Worm (Caenorhabditis elegans) whole organism, late embryonic: ENCODE measurements around the gene doxa-1.

Source experiments
- K02D7.2 ChIP-seq: sonication (generic microtip); optimal IDR thresholded peaks from 2 replicates; lab custom pipeline; 2017; ENCODE audit warnings: mild to moderate bottlenecking, missing genetic modification characterization, missing compliant biosample characterization
- T23F11.4 ChIP-seq: fragments of 200-800 bp; sonication (Bioruptor generic); optimal IDR thresholded peaks from 2 replicates; lab custom pipeline; 2018; ENCODE audit warnings: mild to moderate bottlenecking, missing genetic modification characterization, missing compliant biosample characterization
- Y22D7AL.16 ChIP-seq: sonication (generic microtip); optimal IDR thresholded peaks from 2 replicates; lab custom pipeline; 2016; ENCODE audit warnings: missing genetic modification characterization, missing compliant biosample characterization
- ahr-1 ChIP-seq: sonication (generic microtip); optimal IDR thresholded peaks from 2 replicates; lab custom pipeline; 2016; ENCODE audit warnings: missing genetic modification characterization, missing compliant biosample characterization
- ama-1 ChIP-seq: fragments of 150-350 bp; optimal IDR thresholded peaks from 2 replicates; lab custom pipeline; 2014
- ceh-18 ChIP-seq: sonication (generic microtip); optimal IDR thresholded peaks from 2 replicates; lab custom pipeline; 2016; ENCODE audit warnings: missing genetic modification characterization, missing compliant biosample characterization
- ceh-19 ChIP-seq: fragments of 200-800 bp; sonication (Bioruptor generic); optimal IDR thresholded peaks from 2 replicates; lab custom pipeline; 2018; ENCODE audit warnings: mild to moderate bottlenecking, missing genetic modification characterization, missing compliant biosample characterization
- ceh-30 ChIP-seq: fragments of 150-350 bp; optimal IDR thresholded peaks from 2 replicates; lab custom pipeline; 2014; ENCODE audit warnings: missing biosample characterization, missing genetic modification characterization
- ceh-6 ChIP-seq: fragments of 200-800 bp; sonication (Bioruptor generic); optimal IDR thresholded peaks from 2 replicates; lab custom pipeline; 2018; ENCODE audit warnings: mild to moderate bottlenecking, missing genetic modification characterization, missing compliant biosample characterization
- che-1 ChIP-seq: sonication (generic microtip); optimal IDR thresholded peaks from 2 replicates; lab custom pipeline; 2016; ENCODE audit warnings: mild to moderate bottlenecking, missing genetic modification characterization, missing compliant biosample characterization
- dmd-4 ChIP-seq: sonication (generic microtip); optimal IDR thresholded peaks from 2 replicates; lab custom pipeline; 2016; ENCODE audit warnings: borderline replicate concordance, missing genetic modification characterization, missing compliant biosample characterization
- elt-2 ChIP-seq: sonication (generic microtip); optimal IDR thresholded peaks from 2 replicates; lab custom pipeline; 2016; ENCODE audit warnings: missing genetic modification reagents, missing genetic modification characterization, missing compliant biosample characterization
- elt-4 ChIP-seq: sonication (generic microtip); optimal IDR thresholded peaks from 2 replicates; lab custom pipeline; 2016; ENCODE audit warnings: missing genetic modification characterization, missing compliant biosample characterization
- ets-4 ChIP-seq: sonication (generic microtip); optimal IDR thresholded peaks from 2 replicates; lab custom pipeline; 2016; ENCODE audit warnings: missing genetic modification characterization, missing compliant biosample characterization
- fax-1 ChIP-seq: sonication (generic microtip); optimal IDR thresholded peaks from 2 replicates; lab custom pipeline; 2016; ENCODE audit warnings: missing genotype, missing genetic modification characterization, missing compliant biosample characterization
- gmeb-2 ChIP-seq: sonication (generic microtip); optimal IDR thresholded peaks from 2 replicates; lab custom pipeline; 2016; ENCODE audit warnings: missing genetic modification characterization, inconsistent platforms, missing compliant biosample characterization
- hlh-15 ChIP-seq: sonication (generic microtip); optimal IDR thresholded peaks from 2 replicates; lab custom pipeline; 2016; ENCODE audit warnings: missing genetic modification characterization, missing compliant biosample characterization
- hlh-6 ChIP-seq: sonication (generic microtip); optimal IDR thresholded peaks from 2 replicates; lab custom pipeline; 2016; ENCODE audit warnings: missing genotype, missing genetic modification characterization, missing compliant biosample characterization
- hlh-8 ChIP-seq: sonication (generic microtip); optimal IDR thresholded peaks from 2 replicates; lab custom pipeline; 2016; ENCODE audit warnings: missing genotype, missing genetic modification characterization, missing compliant biosample characterization
- lim-6 ChIP-seq: sonication (generic microtip); optimal IDR thresholded peaks from 2 replicates; lab custom pipeline; 2016; ENCODE audit warnings: missing genetic modification characterization, missing compliant biosample characterization
- lin-11 ChIP-seq: fragments of 200-800 bp; sonication (Bioruptor generic); optimal IDR thresholded peaks from 2 replicates; lab custom pipeline; 2018; ENCODE audit warnings: mild to moderate bottlenecking, missing genetic modification characterization, missing compliant biosample characterization
- mec-3 ChIP-seq: sonication (generic microtip); optimal IDR thresholded peaks from 2 replicates; lab custom pipeline; 2016; ENCODE audit warnings: borderline replicate concordance, missing genetic modification characterization, missing compliant biosample characterization
- nhr-232 ChIP-seq: sonication (generic microtip); optimal IDR thresholded peaks from 2 replicates; lab custom pipeline; 2016; ENCODE audit warnings: missing genetic modification characterization, missing compliant biosample characterization
- npax-4 ChIP-seq: sonication (generic microtip); optimal IDR thresholded peaks from 2 replicates; lab custom pipeline; 2016; ENCODE audit warnings: missing genetic modification characterization, missing compliant biosample characterization
- odd-2 ChIP-seq: sonication (generic microtip); optimal IDR thresholded peaks from 2 replicates; lab custom pipeline; 2017; ENCODE audit warnings: antibody characterized with exemption, mild to moderate bottlenecking, missing genetic modification characterization, missing compliant biosample characterization
- pha-4 ChIP-seq: fragments of 150-350 bp; optimal IDR thresholded peaks from 2 replicates; lab custom pipeline; 2018; ENCODE audit warnings: missing biosample characterization, missing genetic modification reagents, missing genetic modification characterization
- pqm-1 ChIP-seq: sonication (generic microtip); optimal IDR thresholded peaks from 2 replicates; lab custom pipeline; 2016; ENCODE audit warnings: missing genetic modification characterization, missing compliant biosample characterization
- pros-1 ChIP-seq: fragments of 150-350 bp; optimal IDR thresholded peaks from 2 replicates; lab custom pipeline; 2014; ENCODE audit warnings: missing biosample characterization, missing genetic modification reagents, missing genetic modification characterization
- ref-2 ChIP-seq: sonication (generic microtip); optimal IDR thresholded peaks from 2 replicates; lab custom pipeline; 2016; ENCODE audit warnings: missing genetic modification characterization, missing compliant biosample characterization
- rnt-1 ChIP-seq: sonication (generic microtip); optimal IDR thresholded peaks from 2 replicates; lab custom pipeline; 2016; ENCODE audit warnings: missing genetic modification characterization, missing compliant biosample characterization
- sox-2 ChIP-seq: fragments of 200-800 bp; sonication (Bioruptor generic); IDR thresholded peaks from 2 replicates; pipeline ENCODE4 v1.3.6; 2022; ENCODE audit warnings: missing genetic modification reagents, missing genetic modification characterization, missing compliant biosample characterization
- sox-4 ChIP-seq: sonication (generic microtip); optimal IDR thresholded peaks from 2 replicates; lab custom pipeline; 2017; ENCODE audit warnings: mild to moderate bottlenecking, missing genetic modification characterization, inconsistent platforms, missing compliant biosample characterization
- tbx-2 ChIP-seq: sonication (generic microtip); optimal IDR thresholded peaks from 2 replicates; lab custom pipeline; 2016; ENCODE audit warnings: missing genetic modification characterization, missing compliant biosample characterization
- tbx-7 ChIP-seq: sonication (generic microtip); optimal IDR thresholded peaks from 2 replicates; lab custom pipeline; 2016; ENCODE audit warnings: missing genotype, missing genetic modification characterization, missing compliant biosample characterization
- unc-3 ChIP-seq, 2 experiments: fragments of 200-800 bp in 1 of 2; sonication (Bioruptor generic) in 1 of 2; sonication (generic microtip) in 1 of 2; conservative IDR thresholded peaks in 1 of 2; optimal IDR thresholded peaks in 1 of 2; 2 replicates each; pipeline versions ENCODE4 v1.3.6 to Lab custom; 2016 to 2022; ENCODE audit warnings: missing compliant biosample characterization in 2 of 2, missing genetic modification characterization in 2 of 2, missing genetic modification reagents in 1 of 2
- unc-42 ChIP-seq: sonication (generic microtip); optimal IDR thresholded peaks from 2 replicates; lab custom pipeline; 2016; ENCODE audit warnings: missing genotype, missing genetic modification characterization, missing compliant biosample characterization
- unc-86 ChIP-seq: sonication (generic microtip); optimal IDR thresholded peaks from 2 replicates; lab custom pipeline; 2016; ENCODE audit warnings: missing genetic modification characterization, missing compliant biosample characterization
- ztf-16 ChIP-seq: sonication (generic microtip); optimal IDR thresholded peaks from 2 replicates; lab custom pipeline; 2017; ENCODE audit warnings: missing genetic modification characterization, missing compliant biosample characterization

doxa-1 gene

DNA sequence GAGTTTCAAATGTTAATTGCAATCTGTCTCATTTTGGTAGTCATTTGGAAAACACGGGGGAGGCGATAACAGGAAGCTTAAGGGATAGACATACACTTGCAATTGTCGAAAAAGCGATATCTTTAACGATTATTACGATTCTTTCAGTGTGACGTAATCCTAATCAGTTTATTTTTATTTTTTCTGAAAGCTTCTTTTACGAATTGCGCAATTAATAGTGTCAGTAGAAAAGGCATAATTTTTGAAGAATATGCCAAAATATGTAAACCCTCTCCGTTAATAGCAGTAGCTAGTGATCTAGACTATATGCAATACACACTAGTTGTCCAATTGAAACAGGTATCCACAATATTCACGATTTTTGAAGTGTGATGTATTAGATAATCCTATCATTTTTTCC is 20.5 kb upstream of the doxa-1 start:
- no peak for TF ChIP-seq ceh-6 (GFP tag; lab: Kevin White, UChicago)
- no peak for TF ChIP-seq lim-6
- no peak for TF ChIP-seq pha-4
- no peak for TF ChIP-seq sox-2 (GFP tag; lab: Robert Waterston, UW)
- TF ChIP-seq che-1, result no peak
- no peak for TF ChIP-seq ama-1
- TF ChIP-seq sox-4 (tag; lab: Kevin White, UChicago), result no peak
- TF ChIP-seq ztf-16 (tag; lab: Kevin White, UChicago), result no peak
- TF ChIP-seq nhr-232 (tag; lab: Kevin White, UChicago), result no peak
- no peak for TF ChIP-seq ahr-1 (tag; lab: Kevin White, UChicago)

DNA sequence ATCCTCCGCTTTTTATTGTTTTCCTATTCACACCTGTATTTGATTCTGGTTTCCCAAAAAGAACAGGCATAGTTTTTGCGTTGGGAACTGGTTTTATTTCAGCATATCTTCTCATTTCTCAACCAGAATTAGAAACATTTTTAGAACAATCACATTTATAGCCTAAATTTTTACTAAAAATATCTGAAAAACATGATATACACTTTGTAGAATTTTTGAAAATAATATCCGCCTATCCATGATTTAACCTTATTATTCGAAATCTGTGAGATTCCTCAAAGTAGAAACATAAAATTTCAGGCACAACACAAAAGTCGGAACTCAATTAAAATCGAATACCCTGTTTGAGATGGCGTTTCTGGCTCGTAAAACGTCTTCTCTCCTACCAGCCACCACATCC is 20.1 kb upstream of the doxa-1 start, which contains the start of gene acdh-6:
TSS of gene acdh-6 (plus strand) at position 301 of the 400 bp plus-strand sequence.
- TF ChIP-seq ets-4 (no peak), dmd-4 (no peak), pqm-1 (tag; lab: Kevin White, UChicago) (no peak), lin-11 (tag; lab: Kevin White, UChicago) (no peak), elt-2 (tag; lab: Kevin White, UChicago) (no peak), gmeb-2 (tag; lab: Kevin White, UChicago) (no peak), hlh-15 (tag; lab: Kevin White, UChicago) (no peak), Y22D7AL.16 (tag; lab: Kevin White, UChicago) (no peak), tbx-2 (tag; lab: Kevin White, UChicago) (no peak), ceh-18 (tag; lab: Kevin White, UChicago) (no peak), odd-2 (tag; lab: Kevin White, UChicago) (no peak), K02D7.2 (no peak), mec-3 (tag; lab: Kevin White, UChicago) (no peak), elt-4 (no peak), unc-3 (GFP tag; conservative IDR thresholded peaks at IDR 0.05; lab: Robert Waterston, UW) (no peak), unc-3 (tag; optimal IDR thresholded peaks at IDR 0.05; lab: Kevin White, UChicago) (no peak), ama-1 (no peak), ahr-1 (tag; lab: Kevin White, UChicago) (no peak)
- TF ChIP-seq, all 69 proteins: peak for 0

DNA sequence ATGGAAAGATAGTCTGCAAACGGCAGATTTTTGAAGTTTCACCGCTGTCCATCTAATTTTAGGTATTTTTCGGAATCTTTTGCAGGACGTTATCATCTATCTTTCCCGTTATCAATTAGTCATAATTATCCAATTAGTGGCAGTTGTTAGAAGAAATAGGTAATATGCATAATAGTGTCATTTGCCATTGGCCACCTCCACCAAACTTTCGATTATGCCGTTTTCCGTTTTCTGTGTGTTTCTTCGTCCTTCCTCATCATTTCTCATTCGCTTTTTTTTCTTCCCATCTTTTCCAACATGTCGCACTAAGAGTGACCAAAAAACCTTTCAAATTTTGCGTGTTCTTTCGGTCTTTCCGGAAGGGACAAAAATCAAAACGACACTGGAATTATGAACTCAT is 16.5 kb upstream of the doxa-1 start:
- TF ChIP-seq elt-4 (no peak), sox-2 (GFP tag; lab: Robert Waterston, UW) (no peak), pqm-1 (tag; lab: Kevin White, UChicago) (no peak), che-1 (no peak), fax-1 (tag; lab: Kevin White, UChicago) (no peak), npax-4 (no peak), tbx-7 (no peak), T23F11.4 (GFP tag; lab: Kevin White, UChicago) (no peak), nhr-232 (tag; lab: Kevin White, UChicago) (no peak), lim-6 (no peak), ama-1 (no peak)

DNA sequence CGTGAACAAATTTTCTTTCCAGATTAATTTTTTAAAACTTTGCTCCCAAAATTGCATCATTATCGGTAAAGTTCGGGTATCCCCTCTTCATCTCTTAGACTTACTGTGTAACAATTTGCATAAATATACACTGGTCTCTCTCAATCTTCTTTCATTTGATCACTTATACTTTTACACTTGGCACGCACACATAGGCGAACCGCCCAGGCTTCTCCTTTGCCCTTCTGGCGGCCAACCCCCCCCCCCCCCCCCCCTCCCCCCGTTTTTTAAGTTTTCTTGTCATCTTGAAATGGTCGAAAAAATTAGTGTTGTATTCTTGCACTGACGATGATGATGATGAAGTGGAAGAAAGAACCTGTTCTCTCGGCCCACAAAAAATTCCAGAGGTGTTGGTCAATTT is 10.6 kb upstream of the doxa-1 start:
- no peak for TF ChIP-seq ceh-30 (tag; lab: Kevin White, UChicago)
- TF ChIP-seq rnt-1 (tag; lab: Kevin White, UChicago), result no peak
- no peak for TF ChIP-seq T23F11.4 (GFP tag; lab: Kevin White, UChicago)
- no peak for TF ChIP-seq unc-86 (tag; lab: Kevin White, UChicago)
- no peak for TF ChIP-seq ref-2 (tag; lab: Kevin White, UChicago)
- TF ChIP-seq pros-1, result no peak
- TF ChIP-seq hlh-6 (tag; lab: Kevin White, UChicago), result no peak
- no peak for TF ChIP-seq ceh-19
- no peak for TF ChIP-seq npax-4
- no peak for TF ChIP-seq lim-6

DNA sequence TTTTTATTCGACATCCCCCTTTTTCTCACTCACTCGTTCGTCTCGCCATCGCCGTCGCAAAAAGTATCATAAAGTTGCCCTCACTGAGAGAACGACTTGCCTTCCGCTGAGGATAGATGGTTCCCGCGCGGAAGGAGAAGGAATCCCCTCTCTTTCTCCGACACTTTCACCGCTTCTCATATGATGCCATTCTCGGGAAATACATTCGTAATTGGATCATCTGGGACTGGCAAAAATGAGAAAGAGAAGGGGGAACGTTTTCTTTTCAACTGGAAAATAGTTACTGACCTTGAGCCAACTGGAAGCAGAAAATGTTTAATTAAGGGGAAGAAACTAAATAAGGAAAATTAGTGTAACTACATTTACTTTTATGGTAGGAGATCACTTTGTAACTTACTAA is 9.1 kb upstream of the doxa-1 start:
- TF ChIP-seq elt-2 (tag; lab: Kevin White, UChicago), result no peak
- peak; percentile 65 for TF ChIP-seq unc-42 (tag; lab: Kevin White, UChicago)
- no peak for TF ChIP-seq ceh-6 (GFP tag; lab: Kevin White, UChicago)
- TF ChIP-seq ref-2 (tag; lab: Kevin White, UChicago), result peak; percentile 3
- no peak for TF ChIP-seq hlh-8 (tag; lab: Kevin White, UChicago)
- no peak for TF ChIP-seq sox-4 (tag; lab: Kevin White, UChicago)
- TF ChIP-seq tbx-2 (tag; lab: Kevin White, UChicago), result no peak
- TF ChIP-seq mec-3 (tag; lab: Kevin White, UChicago), result no peak
- no peak for TF ChIP-seq nhr-232 (tag; lab: Kevin White, UChicago)
- TF ChIP-seq, all 69 proteins: peak for 2
